Worm (Caenorhabditis elegans) whole organism, young adult: ENCODE measurements around the gene C51E3.10.

Experiments
- K11D2.4 ChIP-seq: fragments of 200-800 bp; sonication (Bioruptor generic); IDR thresholded peaks from 2 replicates; pipeline ENCODE4 v1.3.6; 2022; ENCODE audit warnings: missing genetic modification reagents, missing genetic modification characterization, missing compliant biosample characterization
- Y95B8A.8 ChIP-seq: fragments of 200-800 bp; sonication (Bioruptor generic); IDR thresholded peaks from 2 replicates; pipeline ENCODE4 v1.3.6; 2022; ENCODE audit warnings: missing genetic modification reagents, missing genetic modification characterization, missing compliant biosample characterization
- ama-1 ChIP-seq, 3 experiments: fragments of 150-350 bp in 1 of 3; sonication (generic microtip) in 2 of 3; optimal IDR thresholded peaks; 2 replicates each; lab custom pipeline; 2014 to 2018; ENCODE audit warnings: missing biosample characterization in 2 of 3, missing genetic modification characterization in 2 of 3, missing genetic modification reagents in 2 of 3
- bed-2 ChIP-seq: fragments of 200-800 bp; sonication (Bioruptor generic); IDR thresholded peaks from 2 replicates; pipeline ENCODE4 v1.3.6; 2022; ENCODE audit warnings: missing genetic modification reagents, missing genetic modification characterization, missing compliant biosample characterization
- ceh-91 ChIP-seq: fragments of 200-800 bp; sonication (Bioruptor generic); IDR thresholded peaks from 2 replicates; pipeline ENCODE4 v1.3.6; 2022; ENCODE audit warnings: missing genetic modification reagents, missing genetic modification characterization, missing compliant biosample characterization
- let-526 ChIP-seq: fragments of 200-800 bp; sonication (Bioruptor generic); IDR thresholded peaks from 2 replicates; pipeline ENCODE4 v1.3.6; 2022; ENCODE audit warnings: missing genetic modification reagents, missing genetic modification characterization, missing compliant biosample characterization
- let-607 ChIP-seq, 2 experiments: fragments of 200-800 bp in 1 of 2; sonication (Bioruptor generic) in 1 of 2; sonication (generic microtip) in 1 of 2; optimal IDR thresholded peaks; 2 replicates each; lab custom pipeline; 2016 to 2018; ENCODE audit warnings: mild to moderate bottlenecking in 2 of 2, missing compliant biosample characterization in 2 of 2, missing genetic modification characterization in 2 of 2, moderate library complexity in 2 of 2, missing genotype in 1 of 2
- madf-10 ChIP-seq: sonication (generic microtip); optimal IDR thresholded peaks from 2 replicates; lab custom pipeline; 2016; ENCODE audit warnings: mild to moderate bottlenecking, missing genetic modification characterization, missing compliant biosample characterization
- madf-8 ChIP-seq: fragments of 200-800 bp; sonication (Bioruptor generic); conservative IDR thresholded peaks from 2 replicates; pipeline ENCODE4 v1.3.6; 2022; ENCODE audit warnings: missing genetic modification reagents, missing genetic modification characterization, missing compliant biosample characterization
- snpc-4 ChIP-seq, 5 experiments: fragments of 150-350 bp in 1 of 5; sonication (generic microtip) in 4 of 5; optimal IDR thresholded peaks; 2 replicates each; lab custom pipeline; 2014 to 2018; ENCODE audit warnings: missing genetic modification characterization in 5 of 5, missing biosample characterization in 3 of 5, antibody characterized with exemption in 2 of 5, mild to moderate bottlenecking in 2 of 5, missing compliant biosample characterization in 2 of 5, missing genotype in 2 of 5, moderate library complexity in 2 of 5, missing genetic modification reagents in 1 of 5
- unc-62 ChIP-seq: fragments of 150-350 bp; optimal IDR thresholded peaks from 2 replicates; lab custom pipeline; 2014; ENCODE audit warnings: missing biosample characterization, missing genetic modification reagents, missing genetic modification characterization
- ztf-18 ChIP-seq: sonication (generic microtip); optimal IDR thresholded peaks from 2 replicates; lab custom pipeline; 2016; ENCODE audit warnings: missing genotype, mild to moderate bottlenecking, missing genetic modification characterization, missing compliant biosample characterization

- TF ChIP-seq K11D2.4 (no peak), let-526 (GFP tag; lab: Robert Waterston, UW) (no peak), ama-1 (optimal IDR thresholded peaks at IDR 0.05; lab: Kevin White, UChicago) (no peak), ama-1 (GFP tag; optimal IDR thresholded peaks at IDR 0.05; lab: Kevin White, UChicago) (no peak), Y95B8A.8 (GFP tag; lab: Robert Waterston, UW) (no peak), madf-8 (GFP tag; lab: Robert Waterston, UW) (no peak), let-607 (tag; optimal IDR thresholded peaks at IDR 0.05; lab: Kevin White, UChicago) (no peak), ztf-18 (tag; lab: Kevin White, UChicago) (no peak), madf-10 (tag; lab: Kevin White, UChicago) (no peak), bed-2 (no peak), unc-62 (GFP tag; lab: Kevin White, UChicago) (no peak), snpc-4 (GFP tag; optimal IDR thresholded peaks at IDR 0.05; lab: Kevin White, UChicago) (no peak), snpc-4 (tag; optimal IDR thresholded peaks at IDR 0.05; lab: Kevin White, UChicago) (no peak), ceh-91 (GFP tag; lab: Robert Waterston, UW) (no peak)
Measured at ce11 chrV:10182984-10183383, 22.1 kb upstream of the C51E3.10 start, which contains the start of gene ZK856.4.
